Worm (Caenorhabditis elegans) whole organism, L4 larva: ENCODE measurements around the gene col-99.

Experiments used
- ZK546.5 ChIP-seq, 2 experiments: sonication (generic microtip); optimal IDR thresholded peaks; 2 replicates each; lab custom pipeline; 2017; ENCODE audit warnings: missing biosample characterization in 2 of 2, missing genetic modification characterization in 2 of 2
- aly-2 ChIP-seq: sonication (generic microtip); optimal IDR thresholded peaks from 2 replicates; lab custom pipeline; 2018; ENCODE audit warnings: missing biosample characterization, missing genetic modification characterization
- ceh-28 ChIP-seq: fragments of 150-350 bp; optimal IDR thresholded peaks from 2 replicates; lab custom pipeline; 2014; ENCODE audit warnings: missing biosample characterization, missing genetic modification reagents, missing genetic modification characterization
- egl-27 ChIP-seq: sonication (generic microtip); optimal IDR thresholded peaks from 3 replicates; lab custom pipeline; 2017; ENCODE audit warnings: missing biosample characterization, missing genetic modification reagents, missing genetic modification characterization
- fkh-10 ChIP-seq: fragments of 150-350 bp; optimal IDR thresholded peaks from 2 replicates; lab custom pipeline; 2014; ENCODE audit warnings: missing biosample characterization, missing genetic modification reagents, missing genetic modification characterization
- lin-13 ChIP-seq: fragments of 150-350 bp; optimal IDR thresholded peaks from 2 replicates; lab custom pipeline; 2014; ENCODE audit warnings: missing biosample characterization, missing genetic modification reagents, missing genetic modification characterization
- lin-39 ChIP-seq: fragments of 150-350 bp; optimal IDR thresholded peaks from 2 replicates; lab custom pipeline; 2014; ENCODE audit warnings: missing biosample characterization, missing genetic modification reagents, missing genetic modification characterization
- mes-2 ChIP-seq: sonication (generic microtip); optimal IDR thresholded peaks from 2 replicates; lab custom pipeline; 2016; ENCODE audit warnings: missing genotype, mild to moderate bottlenecking, missing genetic modification characterization, missing compliant biosample characterization; ENCODE audit not compliant: poor library complexity, severe bottlenecking
- nhr-10 ChIP-seq: fragments of 150-350 bp; optimal IDR thresholded peaks from 2 replicates; lab custom pipeline; 2014; ENCODE audit warnings: missing biosample characterization, missing genetic modification characterization
- tra-1 ChIP-seq: fragments of 200-800 bp; sonication (Bioruptor generic); IDR thresholded peaks from 2 replicates; pipeline ENCODE4 v1.3.6; 2022; ENCODE audit warnings: missing genetic modification reagents, missing genetic modification characterization, missing compliant biosample characterization
- zag-1 ChIP-seq: fragments of 150-350 bp; optimal IDR thresholded peaks from 2 replicates; lab custom pipeline; 2014; ENCODE audit warnings: missing biosample characterization, missing genetic modification characterization
- ztf-11 ChIP-seq: fragments of 150-350 bp; optimal IDR thresholded peaks from 2 replicates; lab custom pipeline; 2014; ENCODE audit warnings: missing biosample characterization, missing genetic modification characterization

ce11 chrIV:172990-173389 lies 25.3 kb upstream of the col-99 start:
- TF ChIP-seq ztf-11 (tag; lab: Kevin White, UChicago) (no peak), aly-2 (tag; lab: Kevin White, UChicago) (no peak), mes-2 (tag; lab: Kevin White, UChicago) (no peak), tra-1 (GFP tag; lab: Robert Waterston, UW) (no peak), zag-1 (no peak), lin-13 (GFP tag; lab: Kevin White, UChicago) (no peak), ZK546.5 (tag; optimal IDR thresholded peaks at IDR 0.05; lab: Kevin White, UChicago) (no peak), fkh-10 (GFP tag; lab: Kevin White, UChicago) (no peak), lin-39 (no peak), egl-27 (tag; lab: Kevin White, UChicago) (no peak), nhr-10 (no peak), ceh-28 (tag; lab: Kevin White, UChicago) (no peak)
